Worm (Caenorhabditis elegans) whole organism, midembryonic: Measurements from ENCODE around the gene actl-1.

Source experiments
- T22C8.4 ChIP-seq: fragments of 200-800 bp; sonication (Bioruptor generic); IDR thresholded peaks from 2 replicates; pipeline ENCODE4 v1.3.6; 2022; ENCODE audit warnings: missing genetic modification characterization, missing compliant biosample characterization
- cog-1 ChIP-seq: sonication (generic microtip); optimal IDR thresholded peaks from 2 replicates; lab custom pipeline; 2016; ENCODE audit warnings: missing genetic modification characterization, missing compliant biosample characterization
- flt-1 ChIP-seq: fragments of 200-800 bp; sonication (Bioruptor generic); IDR thresholded peaks from 2 replicates; pipeline ENCODE4 v1.3.6; 2022; ENCODE audit warnings: missing genetic modification characterization, missing compliant biosample characterization
- klf-2 ChIP-seq: fragments of 200-800 bp; sonication (Bioruptor generic); conservative IDR thresholded peaks from 2 replicates; pipeline ENCODE4 v1.3.6; 2022; ENCODE audit warnings: missing genetic modification reagents, missing genetic modification characterization, missing compliant biosample characterization
- med-1 ChIP-seq: sonication (generic microtip); optimal IDR thresholded peaks from 2 replicates; lab custom pipeline; 2017; ENCODE audit warnings: missing genetic modification characterization, mild to moderate bottlenecking, missing compliant biosample characterization, antibody characterized with exemption, missing genetic modification reagents; ENCODE audit not compliant: insufficient read depth
- tab-1 ChIP-seq: fragments of 200-800 bp; sonication (Bioruptor generic); IDR thresholded peaks from 2 replicates; pipeline ENCODE4 v1.3.6; 2022; ENCODE audit warnings: missing genetic modification characterization, missing compliant biosample characterization
- ztf-29 ChIP-seq: fragments of 200-800 bp; sonication (Bioruptor generic); IDR thresholded peaks from 2 replicates; pipeline ENCODE4 v1.3.6; 2022; ENCODE audit warnings: missing genetic modification reagents, missing genetic modification characterization, missing compliant biosample characterization

DNA sequence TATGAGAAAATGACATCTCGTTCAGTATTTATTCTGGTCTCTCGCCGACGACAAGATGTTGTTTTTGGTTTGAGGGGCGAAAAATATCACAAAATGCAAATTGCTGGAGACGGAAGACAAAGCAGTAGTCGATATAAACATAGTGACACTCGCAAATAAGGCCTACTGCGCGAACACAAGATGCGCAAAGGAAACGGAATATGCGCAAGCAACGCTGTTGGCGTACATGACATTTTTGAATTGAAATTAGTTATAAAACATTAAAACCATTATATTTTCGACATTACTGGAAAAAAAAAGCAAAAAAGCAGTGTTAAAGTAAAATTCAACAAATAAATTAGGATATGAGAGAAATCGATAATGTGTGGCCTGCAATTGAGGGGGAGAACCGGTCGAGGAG is 5.4 kb upstream of the actl-1 start, which contains the start of gene cdf-1:
- TF ChIP-seq flt-1 (GFP tag; lab: Robert Waterston, UW) (no peak), ztf-29 (no peak), tab-1 (GFP tag; lab: Robert Waterston, UW) (no peak), klf-2 (no peak), cog-1 (tag; lab: Kevin White, UChicago) (peak; percentile 32), med-1 (GFP tag; lab: Kevin White, UChicago) (no peak), T22C8.4 (GFP tag; lab: Robert Waterston, UW) (no peak)
